Worm (Caenorhabditis elegans) whole organism, young adult: ENCODE measurements around the gene T12D8.9.

Source experiments
- B0035.1 ChIP-seq: sonication (generic microtip); optimal IDR thresholded peaks from 2 replicates; lab custom pipeline; 2016; ENCODE audit warnings: missing genetic modification characterization, mild to moderate bottlenecking, missing compliant biosample characterization, missing genotype, missing genetic modification reagents
- Y95B8A.8 ChIP-seq: fragments of 200-800 bp; sonication (Bioruptor generic); IDR thresholded peaks from 2 replicates; pipeline ENCODE4 v1.3.6; 2022; ENCODE audit warnings: missing genetic modification reagents, missing genetic modification characterization, missing compliant biosample characterization
- ceh-40 ChIP-seq: fragments of 200-800 bp; sonication (Bioruptor generic); IDR thresholded peaks from 2 replicates; pipeline ENCODE4 v1.3.6; 2022; ENCODE audit warnings: missing genetic modification characterization, missing compliant biosample characterization
- egl-18 ChIP-seq: fragments of 200-800 bp; sonication (Bioruptor generic); IDR thresholded peaks from 2 replicates; pipeline ENCODE4 v1.3.6; 2022; ENCODE audit warnings: missing genetic modification reagents, missing genetic modification characterization, missing compliant biosample characterization
- lin-35 ChIP-seq, 3 experiments: fragments of 150-350 bp in 2 of 3; sonication (generic microtip) in 1 of 3; optimal IDR thresholded peaks; 2 replicates each; lab custom pipeline; 2014 to 2018; ENCODE audit warnings: missing biosample characterization in 3 of 3, missing genetic modification characterization in 3 of 3, missing genetic modification reagents in 3 of 3
- pha-4 ChIP-seq: fragments of 150-350 bp; sonication (generic microtip); optimal IDR thresholded peaks from 2 replicates; lab custom pipeline; 2014; ENCODE audit warnings: missing biosample characterization, missing genetic modification reagents, missing genetic modification characterization
- rpc-1 ChIP-seq, 2 experiments: fragments of 150-350 bp in 1 of 2; sonication (generic microtip) in 1 of 2; optimal IDR thresholded peaks; 2 replicates each; lab custom pipeline; 2014 to 2018; ENCODE audit warnings: missing biosample characterization in 1 of 2, missing genetic modification characterization in 1 of 2, missing genetic modification reagents in 1 of 2, missing genotype in 1 of 2
- snpc-1.1 ChIP-seq: sonication (generic microtip); optimal IDR thresholded peaks from 2 replicates; lab custom pipeline; 2017; ENCODE audit warnings: missing genetic modification characterization, mild to moderate bottlenecking, missing compliant biosample characterization, antibody characterized with exemption, moderate library complexity, missing genotype, missing genetic modification reagents; ENCODE audit not compliant: insufficient read depth

DNA sequence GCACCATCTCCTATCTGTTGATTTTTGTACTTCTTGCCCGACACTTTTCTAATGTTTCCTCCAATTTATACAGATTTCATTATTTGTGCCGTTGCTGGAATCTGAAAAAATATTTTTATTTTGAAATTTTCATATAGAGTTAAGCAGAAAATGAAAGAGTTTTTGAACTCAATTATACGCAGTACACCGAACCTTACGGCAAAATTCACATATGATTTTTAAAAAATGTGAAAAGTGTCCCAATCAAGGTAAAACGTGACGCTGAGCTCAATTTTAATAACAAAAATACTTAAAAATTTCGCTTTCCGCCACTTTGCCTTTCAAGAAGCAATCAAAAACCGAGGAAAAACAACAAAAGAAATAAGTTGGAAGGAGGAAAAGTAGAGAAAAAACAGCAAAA lies 13.8 kb downstream of the T12D8.9 start, which contains the start of gene arrd-17:
- TF ChIP-seq snpc-1.1 (tag; lab: Kevin White, UChicago) (no peak), pha-4 (tag; lab: Kevin White, UChicago) (no peak), egl-18 (no peak), Y95B8A.8 (no peak), ceh-40 (GFP tag; lab: Robert Waterston, UW) (no peak), lin-35 (GFP tag; optimal IDR thresholded peaks at IDR 0.05; lab: Kevin White, UChicago) (no peak), rpc-1 (optimal IDR thresholded peaks at IDR 0.05; lab: Kevin White, UChicago) (no peak), rpc-1 (tag; optimal IDR thresholded peaks at IDR 0.05; lab: Kevin White, UChicago) (no peak), B0035.1 (tag; lab: Kevin White, UChicago) (no peak)
